Fruit fly (Drosophila melanogaster) whole organism: ENCODE results near the gene Gr5a.

Experiments
- CG8478 ChIP-seq: fragments of >200 bp; optimal IDR thresholded peaks from 2 replicates; lab custom pipeline; 2018; ENCODE audit warnings: inconsistent platforms
- Dll ChIP-seq: fragments of >200 bp; optimal IDR thresholded peaks from 2 replicates; lab custom pipeline; 2017
- EcR ChIP-seq, 2 experiments: fragments of >200 bp; optimal IDR thresholded peaks; 2 replicates each; lab custom pipeline; 2017; ENCODE audit warnings: missing biosample characterization in 2 of 2, missing genetic modification characterization in 2 of 2, missing genetic modification reagents in 2 of 2
- pan ChIP-seq: fragments of >200 bp; optimal IDR thresholded peaks from 2 replicates; lab custom pipeline; 2017
- psq ChIP-seq: fragments of >200 bp; optimal IDR thresholded peaks from 2 replicates; lab custom pipeline; 2017

dm6 chrX:5634714-5635113 is 45.7 kb upstream of the Gr5a start:
- no peak for TF ChIP-seq pan (lab: Kevin White, UChicago)
- TF ChIP-seq Dll: no peak
- TF ChIP-seq EcR (GFP tag; optimal IDR thresholded peaks at IDR 0.05; lab: Kevin White, UChicago): no peak
- no peak for TF ChIP-seq psq
- no peak for TF ChIP-seq CG8478 (lab: Kevin White, UChicago)
